Worm (Caenorhabditis elegans) whole organism, young adult: Measurements from ENCODE around the gene nhr-40.
A peak's percentile ranks its signal among the peaks of the same experiment; 100 is the strongest.

Source experiments
- B0019.2 ChIP-seq: fragments of 200-800 bp; sonication (Bioruptor generic); conservative IDR thresholded peaks from 2 replicates; pipeline ENCODE4 v1.3.6; 2022; ENCODE audit warnings: missing genetic modification reagents, missing genetic modification characterization, missing compliant biosample characterization
- D2030.7 ChIP-seq: fragments of 200-800 bp; sonication (Bioruptor generic); IDR thresholded peaks from 2 replicates; pipeline ENCODE4 v1.3.6; 2022; ENCODE audit warnings: missing genetic modification reagents, missing genetic modification characterization, missing compliant biosample characterization
- F10E7.11 ChIP-seq: sonication (generic microtip); optimal IDR thresholded peaks from 2 replicates; lab custom pipeline; 2017; ENCODE audit warnings: mild to moderate bottlenecking, missing genetic modification characterization, moderate library complexity, missing compliant biosample characterization
- F49E8.2 ChIP-seq: sonication (generic microtip); optimal IDR thresholded peaks from 3 replicates; lab custom pipeline; 2017; ENCODE audit warnings: missing genetic modification characterization, mild to moderate bottlenecking, missing compliant biosample characterization, antibody characterized with exemption, moderate library complexity; ENCODE audit not compliant: insufficient read depth
- F57A8.1 ChIP-seq: fragments of 200-800 bp; sonication (Bioruptor generic); optimal IDR thresholded peaks from 2 replicates; lab custom pipeline; 2018; ENCODE audit warnings: mild to moderate bottlenecking, missing genetic modification characterization, moderate library complexity, missing compliant biosample characterization
- T07F8.4 ChIP-seq: sonication (generic microtip); optimal IDR thresholded peaks from 2 replicates; lab custom pipeline; 2016; ENCODE audit warnings: mild to moderate bottlenecking, missing genetic modification characterization, moderate library complexity, missing compliant biosample characterization
- Y95B8A.8 ChIP-seq: fragments of 200-800 bp; sonication (Bioruptor generic); IDR thresholded peaks from 2 replicates; pipeline ENCODE4 v1.3.6; 2022; ENCODE audit warnings: missing genetic modification reagents, missing genetic modification characterization, missing compliant biosample characterization
- aptf-3 ChIP-seq: fragments of 200-800 bp; sonication (Bioruptor generic); IDR thresholded peaks from 2 replicates; pipeline ENCODE4 v1.3.6; 2022; ENCODE audit warnings: missing genetic modification characterization, missing compliant biosample characterization
- atf-7 ChIP-seq: sonication (generic microtip); optimal IDR thresholded peaks from 2 replicates; lab custom pipeline; 2017; ENCODE audit warnings: mild to moderate bottlenecking, missing genetic modification characterization, missing compliant biosample characterization
- attf-5 ChIP-seq: fragments of 200-800 bp; sonication (Bioruptor generic); optimal IDR thresholded peaks from 2 replicates; lab custom pipeline; 2018; ENCODE audit warnings: mild to moderate bottlenecking, missing genetic modification characterization, missing compliant biosample characterization
- bed-1 ChIP-seq: fragments of 200-800 bp; sonication (Bioruptor generic); IDR thresholded peaks from 2 replicates; pipeline ENCODE4 v1.3.6; 2022; ENCODE audit warnings: missing genetic modification reagents, missing genetic modification characterization, missing compliant biosample characterization
- cebp-2 ChIP-seq: fragments of 200-800 bp; sonication (Bioruptor generic); IDR thresholded peaks from 2 replicates; pipeline ENCODE4 v1.3.6; 2022; ENCODE audit warnings: missing genetic modification characterization, missing compliant biosample characterization
- ceh-91 ChIP-seq: fragments of 200-800 bp; sonication (Bioruptor generic); IDR thresholded peaks from 2 replicates; pipeline ENCODE4 v1.3.6; 2022; ENCODE audit warnings: missing genetic modification reagents, missing genetic modification characterization, missing compliant biosample characterization
- dpff-1 ChIP-seq: sonication (generic microtip); optimal IDR thresholded peaks from 2 replicates; lab custom pipeline; 2017; ENCODE audit warnings: mild to moderate bottlenecking, missing genetic modification characterization, missing compliant biosample characterization
- egrh-3 ChIP-seq: fragments of 200-800 bp; sonication (Bioruptor generic); IDR thresholded peaks from 2 replicates; pipeline ENCODE4 v1.3.6; 2022; ENCODE audit warnings: missing genetic modification reagents, missing genetic modification characterization, missing compliant biosample characterization
- fkh-3 ChIP-seq: sonication (generic microtip); optimal IDR thresholded peaks from 2 replicates; lab custom pipeline; 2016; ENCODE audit warnings: mild to moderate bottlenecking, missing genetic modification characterization, missing compliant biosample characterization
- gei-17 ChIP-seq: fragments of 200-800 bp; sonication (Bioruptor generic); optimal IDR thresholded peaks from 2 replicates; lab custom pipeline; 2018; ENCODE audit warnings: mild to moderate bottlenecking, missing genetic modification characterization, missing compliant biosample characterization
- hlh-12 ChIP-seq: sonication (generic microtip); optimal IDR thresholded peaks from 2 replicates; lab custom pipeline; 2016; ENCODE audit warnings: missing genetic modification characterization, missing compliant biosample characterization
- hmg-1.2 ChIP-seq: fragments of 200-800 bp; sonication (Bioruptor generic); IDR thresholded peaks from 2 replicates; pipeline ENCODE4 v1.3.6; 2022; ENCODE audit warnings: missing genetic modification reagents, missing genetic modification characterization, missing compliant biosample characterization
- hmg-20 ChIP-seq: fragments of 200-800 bp; sonication (Bioruptor generic); IDR thresholded peaks from 2 replicates; pipeline ENCODE4 v1.3.6; 2022; ENCODE audit warnings: missing genetic modification reagents, missing genetic modification characterization, missing compliant biosample characterization
- hrde-1 ChIP-seq: sonication (generic microtip); optimal IDR thresholded peaks from 2 replicates; lab custom pipeline; 2016; ENCODE audit warnings: missing genetic modification characterization, mild to moderate bottlenecking, missing compliant biosample characterization, moderate library complexity, missing genotype, missing genetic modification reagents, borderline replicate concordance
- lin-35 ChIP-seq, 3 experiments: fragments of 150-350 bp in 2 of 3; sonication (generic microtip) in 1 of 3; optimal IDR thresholded peaks; 2 replicates each; lab custom pipeline; 2014 to 2018; ENCODE audit warnings: missing biosample characterization in 3 of 3, missing genetic modification characterization in 3 of 3, missing genetic modification reagents in 3 of 3
- lin-40 ChIP-seq: sonication (generic microtip); optimal IDR thresholded peaks from 2 replicates; lab custom pipeline; 2016; ENCODE audit warnings: missing genetic modification characterization, mild to moderate bottlenecking, missing compliant biosample characterization, missing genotype, missing genetic modification reagents
- lsl-1 ChIP-seq: fragments of 200-800 bp; sonication (Bioruptor generic); optimal IDR thresholded peaks from 2 replicates; lab custom pipeline; 2018; ENCODE audit warnings: mild to moderate bottlenecking, missing genetic modification characterization, moderate library complexity, missing compliant biosample characterization
- madf-8 ChIP-seq: fragments of 200-800 bp; sonication (Bioruptor generic); conservative IDR thresholded peaks from 2 replicates; pipeline ENCODE4 v1.3.6; 2022; ENCODE audit warnings: missing genetic modification reagents, missing genetic modification characterization, missing compliant biosample characterization
- nhr-27 ChIP-seq: fragments of 200-800 bp; sonication (Bioruptor generic); optimal IDR thresholded peaks from 2 replicates; lab custom pipeline; 2018; ENCODE audit warnings: mild to moderate bottlenecking, missing genetic modification characterization, moderate library complexity, missing compliant biosample characterization
- pha-4 ChIP-seq: fragments of 150-350 bp; sonication (generic microtip); optimal IDR thresholded peaks from 2 replicates; lab custom pipeline; 2014; ENCODE audit warnings: missing biosample characterization, missing genetic modification reagents, missing genetic modification characterization
- rec-8 ChIP-seq, 2 experiments: sonication (generic microtip); optimal IDR thresholded peaks; 2 replicates each; lab custom pipeline; 2016; ENCODE audit warnings: mild to moderate bottlenecking in 2 of 2, missing genetic modification characterization in 2 of 2, missing genetic modification reagents in 2 of 2, missing genotype in 2 of 2, missing biosample characterization in 1 of 2, missing compliant biosample characterization in 1 of 2, moderate library complexity in 1 of 2
- repo-1 ChIP-seq: sonication (generic microtip); optimal IDR thresholded peaks from 2 replicates; lab custom pipeline; 2017; ENCODE audit warnings: mild to moderate bottlenecking, missing genetic modification characterization, missing compliant biosample characterization
- sea-2 ChIP-seq: fragments of 200-800 bp; sonication (Bioruptor generic); IDR thresholded peaks from 2 replicates; pipeline ENCODE4 v1.3.6; 2022; ENCODE audit warnings: missing genetic modification characterization, missing compliant biosample characterization
- snpc-4 ChIP-seq, 5 experiments: fragments of 150-350 bp in 1 of 5; sonication (generic microtip) in 4 of 5; optimal IDR thresholded peaks; 2 replicates each; lab custom pipeline; 2014 to 2018; ENCODE audit warnings: missing genetic modification characterization in 5 of 5, missing biosample characterization in 3 of 5, antibody characterized with exemption in 2 of 5, mild to moderate bottlenecking in 2 of 5, missing compliant biosample characterization in 2 of 5, missing genotype in 2 of 5, moderate library complexity in 2 of 5, missing genetic modification reagents in 1 of 5
- somi-1 ChIP-seq: fragments of 200-800 bp; sonication (Bioruptor generic); optimal IDR thresholded peaks from 2 replicates; lab custom pipeline; 2018; ENCODE audit warnings: mild to moderate bottlenecking, missing genetic modification characterization, missing compliant biosample characterization
- zfh-2 ChIP-seq: fragments of 200-800 bp; sonication (Bioruptor generic); conservative IDR thresholded peaks from 2 replicates; pipeline ENCODE4 v1.3.6; 2022; ENCODE audit warnings: missing genetic modification reagents, missing genetic modification characterization, missing compliant biosample characterization
- ztf-28 ChIP-seq: fragments of 200-800 bp; sonication (Bioruptor generic); IDR thresholded peaks from 2 replicates; pipeline ENCODE4 v1.3.6; 2022; ENCODE audit warnings: missing genetic modification reagents, missing genetic modification characterization, missing compliant biosample characterization

The nhr-40 gene

ce11 chrX:2549322-2549721 is 44.5 kb upstream of the nhr-40 start (continued):
- TF ChIP-seq F10E7.11 (tag; lab: Kevin White, UChicago) (peak; percentile 23), egrh-3 (GFP tag; lab: Robert Waterston, UW) (peak; percentile 42; the same call in 1 of the 2 replicates), madf-8 (GFP tag; lab: Robert Waterston, UW) (no peak), T07F8.4 (peak; percentile 72), atf-7 (tag; lab: Kevin White, UChicago) (peak; percentile 55), hmg-1.2 (peak; percentile 74), F57A8.1 (GFP tag; lab: Kevin White, UChicago) (peak; percentile 59), hmg-20 (GFP tag; lab: Robert Waterston, UW) (peak; percentile 69; the same call in 1 of the 2 replicates), repo-1 (tag; lab: Kevin White, UChicago) (peak; percentile 75), lin-40 (peak; percentile 81)

ce11 chrX:2550665-2551064 is 43.1 kb upstream of the nhr-40 start:
- TF ChIP-seq gei-17 (GFP tag; lab: Kevin White, UChicago) (no peak), lsl-1 (no peak), fkh-3 (tag; lab: Kevin White, UChicago) (no peak), nhr-27 (tag; lab: Kevin White, UChicago) (no peak), ztf-28 (no peak), pha-4 (tag; lab: Kevin White, UChicago) (no peak), hlh-12 (tag; lab: Kevin White, UChicago) (no peak), bed-1 (GFP tag; lab: Robert Waterston, UW) (no peak), hrde-1 (no peak), Y95B8A.8 (GFP tag; lab: Robert Waterston, UW) (no peak), ceh-91 (GFP tag; lab: Robert Waterston, UW) (no peak), F49E8.2 (no peak), rec-8 (tag; optimal IDR thresholded peaks at IDR 0.05; lab: Kevin White, UChicago) (no peak), aptf-3 (GFP tag; lab: Robert Waterston, UW) (no peak), somi-1 (GFP tag; lab: Kevin White, UChicago) (no peak), dpff-1 (no peak)
- TF ChIP-seq, all 124 proteins: peak for 0

- TF ChIP-seq B0019.2 (GFP tag; lab: Robert Waterston, UW) (no peak), snpc-4 (GFP tag; optimal IDR thresholded peaks at IDR 0.05; lab: Kevin White, UChicago) (no peak), snpc-4 (tag; optimal IDR thresholded peaks at IDR 0.05; lab: Kevin White, UChicago) (peak in 2 of 4 experiments; percentile 59 to 74), lin-35 (GFP tag; optimal IDR thresholded peaks at IDR 0.05; lab: Kevin White, UChicago) (no peak), zfh-2 (GFP tag; lab: Robert Waterston, UW) (peak; percentile 79), sea-2 (GFP tag; lab: Robert Waterston, UW) (0 out of 2 replicates have a peak, but pooled peaks have one; percentile 41), cebp-2 (GFP tag; lab: Robert Waterston, UW) (0 out of 2 replicates have a peak, but pooled peaks have one; percentile 38), attf-5 (GFP tag; lab: Kevin White, UChicago) (no peak), egrh-3 (GFP tag; lab: Robert Waterston, UW) (0 out of 2 replicates have a peak, but pooled peaks have one; percentile 8)
- TF ChIP-seq, all 124 proteins: peak for 5
These were observed 42.4 kb upstream of the nhr-40 start for ce11 chrX:2551450-2551849.

- TF ChIP-seq D2030.7 (GFP tag; lab: Robert Waterston, UW), result peak; percentile 24; the same call in 1 of the 2 replicates
- TF ChIP-seq zfh-2 (GFP tag; lab: Robert Waterston, UW), result 0 out of 2 replicates have a peak, but pooled peaks have one; percentile 31
- no peak for TF ChIP-seq pha-4 (tag; lab: Kevin White, UChicago)
- TF ChIP-seq hmg-1.2, result peak; percentile 15; the same call in 1 of the 2 replicates
These were observed 41.6 kb upstream of the nhr-40 start, which contains the start of gene aat-3 for ce11 chrX:2552210-2552674. TSS of gene aat-3 (plus strand) at chrX:2552260.
